Worm (Caenorhabditis elegans) whole organism, L4/young adult: ENCODE results near the gene C16D9.1.

Experiments
- W03F9.2 ChIP-seq: fragments of 150-350 bp; optimal IDR thresholded peaks from 2 replicates; lab custom pipeline; 2014; ENCODE audit warnings: missing biosample characterization, missing genetic modification characterization
- dao-5 ChIP-seq: sonication (generic microtip); optimal IDR thresholded peaks from 2 replicates; lab custom pipeline; 2016; ENCODE audit warnings: missing genotype, missing genetic modification characterization, moderate library complexity, missing compliant biosample characterization

DNA sequence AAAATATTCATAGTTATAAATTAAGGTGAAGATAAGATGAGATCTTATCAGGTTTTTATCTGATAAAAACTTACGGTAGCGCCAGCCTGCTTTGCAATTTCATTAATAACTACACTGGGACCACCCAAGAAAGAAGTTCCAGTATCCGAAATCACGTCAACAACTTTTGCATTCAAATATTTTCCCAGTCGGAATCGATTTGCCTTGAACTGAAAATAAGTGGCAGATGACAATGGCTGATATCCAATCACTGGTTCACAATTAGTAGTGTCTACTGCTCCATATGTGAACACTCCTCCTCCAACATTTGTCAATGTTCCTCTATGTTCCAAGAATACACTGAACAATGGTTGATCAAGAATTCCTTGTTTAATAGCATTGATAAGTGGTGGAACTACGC lies 7.1 kb downstream of the C16D9.1 start, which contains the start of gene F21F8.5:
- no peak for TF ChIP-seq W03F9.2 (tag; lab: Kevin White, UChicago)
- TF ChIP-seq dao-5 (tag; lab: Kevin White, UChicago), result no peak
